Fruit fly (Drosophila melanogaster) whole organism, embryonic: ENCODE results near the gene Sfp33A4.

ENCODE experiments used
- Bteb2 ChIP-seq: fragments of 200-800 bp; sonication (Bioruptor generic); optimal IDR thresholded peaks from 2 replicates; lab custom pipeline; 2016; ENCODE audit warnings: missing biosample characterization, missing genetic modification characterization
- CG10147 ChIP-seq: fragments of 200-800 bp; sonication (Bioruptor generic); optimal IDR thresholded peaks from 2 replicates; lab custom pipeline; 2019; ENCODE audit warnings: missing biosample characterization, mild to moderate bottlenecking, missing genetic modification characterization, moderate library complexity
- CG10209 ChIP-seq: fragments of 200-800 bp; sonication (Bioruptor generic); optimal IDR thresholded peaks from 3 replicates; lab custom pipeline; 2017; ENCODE audit warnings: missing biosample characterization, mild to moderate bottlenecking, missing genetic modification characterization, missing genetic modification reagents
- CG10462 ChIP-seq: fragments of 200-800 bp; sonication (Bioruptor generic); optimal IDR thresholded peaks from 2 replicates; lab custom pipeline; 2016; ENCODE audit warnings: missing biosample characterization, missing genetic modification characterization
- CG10565 ChIP-seq: fragments of 200-800 bp; sonication (Bioruptor generic); optimal IDR thresholded peaks from 3 replicates; lab custom pipeline; 2016; ENCODE audit warnings: missing biosample characterization, mild to moderate bottlenecking, missing genetic modification characterization
- CG10959 ChIP-seq: fragments of 200-800 bp; sonication (Bioruptor generic); IDR thresholded peaks from 2 replicates; pipeline ENCODE4 v1.3.6; 2022; ENCODE audit warnings: missing biosample characterization, missing genetic modification characterization
- CG12104 ChIP-seq: fragments of 200-800 bp; sonication (Bioruptor generic); optimal IDR thresholded peaks from 3 replicates; lab custom pipeline; 2016; ENCODE audit warnings: missing biosample characterization, missing genetic modification characterization
- CG12236 ChIP-seq: fragments of 200-800 bp; sonication (Bioruptor generic); optimal IDR thresholded peaks from 2 replicates; lab custom pipeline; 2016; ENCODE audit warnings: missing biosample characterization, missing genetic modification characterization
- CG12942 ChIP-seq: fragments of 200-800 bp; sonication (Bioruptor generic); optimal IDR thresholded peaks from 3 replicates; lab custom pipeline; 2016; ENCODE audit warnings: missing biosample characterization, missing genetic modification characterization
- CG1529 ChIP-seq: fragments of 200-800 bp; sonication (Bioruptor generic); optimal IDR thresholded peaks from 3 replicates; lab custom pipeline; 2018; ENCODE audit warnings: missing biosample characterization, missing genetic modification characterization
- CG15514 ChIP-seq: fragments of 200-800 bp; sonication (Bioruptor generic); optimal IDR thresholded peaks from 3 replicates; lab custom pipeline; 2017; ENCODE audit warnings: missing biosample characterization, missing genetic modification characterization, mild to moderate bottlenecking, moderate library complexity, missing genetic modification reagents
- CG17802 ChIP-seq: fragments of 200-800 bp; sonication (Bioruptor generic); optimal IDR thresholded peaks from 2 replicates; lab custom pipeline; 2018; ENCODE audit warnings: missing biosample characterization, mild to moderate bottlenecking, missing genetic modification characterization, moderate library complexity
- CG17912 ChIP-seq: fragments of 200-800 bp; sonication (Bioruptor generic); optimal IDR thresholded peaks from 2 replicates; lab custom pipeline; 2018; ENCODE audit warnings: missing biosample characterization, mild to moderate bottlenecking, missing genetic modification characterization
- CG18599 ChIP-seq: fragments of 200-800 bp; sonication (Bioruptor generic); optimal IDR thresholded peaks from 3 replicates; lab custom pipeline; 2017; ENCODE audit warnings: missing biosample characterization, missing genetic modification characterization, mild to moderate bottlenecking, moderate library complexity, missing genetic modification reagents
- CG2116 ChIP-seq: fragments of 200-800 bp; sonication (Bioruptor generic); optimal IDR thresholded peaks from 3 replicates; lab custom pipeline; 2018; ENCODE audit warnings: missing biosample characterization, mild to moderate bottlenecking, missing genetic modification characterization
- CG31224 ChIP-seq: fragments of 200-800 bp; sonication (Bioruptor generic); IDR thresholded peaks from 2 replicates; pipeline ENCODE4 v1.3.6; 2022; ENCODE audit warnings: missing biosample characterization, missing genetic modification characterization
- CG32767 ChIP-seq: fragments of 200-800 bp; sonication (Bioruptor generic); IDR thresholded peaks from 2 replicates; pipeline ENCODE4 v1.3.6; 2022; ENCODE audit warnings: missing biosample characterization, missing genetic modification characterization
- CG4617 ChIP-seq: fragments of 200-800 bp; sonication (Bioruptor generic); optimal IDR thresholded peaks from 3 replicates; lab custom pipeline; 2016; ENCODE audit warnings: missing biosample characterization, missing genetic modification characterization, borderline replicate concordance
- CG5245 ChIP-seq: fragments of 200-800 bp; sonication (Bioruptor generic); optimal IDR thresholded peaks from 3 replicates; lab custom pipeline; 2016; ENCODE audit warnings: missing biosample characterization, missing genetic modification characterization
- CG6175 ChIP-seq: fragments of 200-800 bp; sonication (Bioruptor generic); IDR thresholded peaks from 3 replicates; pipeline ENCODE4 v1.3.6; 2022; ENCODE audit warnings: missing biosample characterization, missing genetic modification characterization
- CG7556 ChIP-seq: fragments of 200-800 bp; sonication (Bioruptor generic); optimal IDR thresholded peaks from 2 replicates; lab custom pipeline; 2017; ENCODE audit warnings: missing biosample characterization, mild to moderate bottlenecking, missing genetic modification characterization
- CG9797 ChIP-seq: fragments of 200-800 bp; sonication (Bioruptor generic); optimal IDR thresholded peaks from 3 replicates; lab custom pipeline; 2018; ENCODE audit warnings: missing biosample characterization, mild to moderate bottlenecking, missing genetic modification characterization
- Camta ChIP-seq: fragments of 200-800 bp; sonication (Bioruptor generic); optimal IDR thresholded peaks from 2 replicates; lab custom pipeline; 2016; ENCODE audit warnings: missing biosample characterization, missing genetic modification characterization
- HLH54F ChIP-seq: fragments of 200-800 bp; sonication (Bioruptor generic); optimal IDR thresholded peaks from 3 replicates; lab custom pipeline; 2016; ENCODE audit warnings: missing biosample characterization, missing genetic modification characterization
- Hr3 ChIP-seq: fragments of 200-800 bp; sonication (Bioruptor generic); optimal IDR thresholded peaks from 3 replicates; lab custom pipeline; 2016; ENCODE audit warnings: missing biosample characterization, missing genetic modification characterization
- Hr51 ChIP-seq, 2 experiments: fragments of 200-800 bp; sonication (Bioruptor generic); optimal IDR thresholded peaks; 2 replicates in 1 of 2; 3 replicates in 1 of 2; lab custom pipeline; 2016 to 2018; ENCODE audit warnings: missing biosample characterization in 2 of 2, missing genetic modification characterization in 2 of 2, mild to moderate bottlenecking in 1 of 2, moderate library complexity in 1 of 2
- Jarid2 ChIP-seq: fragments of 200-800 bp; sonication (Bioruptor generic); optimal IDR thresholded peaks from 3 replicates; lab custom pipeline; 2017; ENCODE audit warnings: mild to moderate bottlenecking, missing biosample characterization, missing genetic modification reagents, missing genetic modification characterization
- Kr ChIP-seq: fragments of 200-800 bp; sonication (Bioruptor generic); optimal IDR thresholded peaks from 2 replicates; lab custom pipeline; 2017; ENCODE audit warnings: missing biosample characterization, mild to moderate bottlenecking, missing genetic modification characterization
- MESR4 ChIP-seq: fragments of 200-800 bp; sonication (Bioruptor generic); optimal IDR thresholded peaks from 2 replicates; lab custom pipeline; 2018; ENCODE audit warnings: missing biosample characterization, mild to moderate bottlenecking, missing genetic modification characterization, moderate library complexity
- Mad ChIP-seq: fragments of 200-800 bp; sonication (Bioruptor generic); optimal IDR thresholded peaks from 2 replicates; lab custom pipeline; 2016; ENCODE audit warnings: missing biosample characterization, missing genetic modification characterization
- Oli ChIP-seq: fragments of 200-800 bp; sonication (Bioruptor generic); optimal IDR thresholded peaks from 2 replicates; lab custom pipeline; 2018; ENCODE audit warnings: missing biosample characterization, mild to moderate bottlenecking, missing genetic modification characterization, moderate library complexity
- Pdp1 ChIP-seq, 2 experiments: fragments of 200-800 bp; sonication (Bioruptor generic); optimal IDR thresholded peaks; 3 replicates each; lab custom pipeline; 2016; ENCODE audit warnings: missing biosample characterization in 2 of 2, missing genetic modification characterization in 2 of 2, mild to moderate bottlenecking in 1 of 2, moderate library complexity in 1 of 2
- Poxn ChIP-seq: fragments of 200-800 bp; sonication (Bioruptor generic); IDR thresholded peaks from 2 replicates; pipeline ENCODE4 v1.3.6; 2022; ENCODE audit warnings: missing biosample characterization, missing genetic modification characterization
- Rfx ChIP-seq: fragments of 200-800 bp; sonication (Bioruptor generic); IDR thresholded peaks from 2 replicates; pipeline ENCODE4 v1.3.6; 2022; ENCODE audit warnings: missing biosample characterization, missing genetic modification characterization
- Vsx1 ChIP-seq: fragments of 200-800 bp; sonication (Bioruptor generic); optimal IDR thresholded peaks from 2 replicates; lab custom pipeline; 2017; ENCODE audit warnings: missing biosample characterization, mild to moderate bottlenecking, missing genetic modification characterization, missing genetic modification reagents
- ab ChIP-seq: fragments of 200-800 bp; sonication (Bioruptor generic); optimal IDR thresholded peaks from 2 replicates; lab custom pipeline; 2016; ENCODE audit warnings: missing biosample characterization, missing genetic modification characterization
- ac ChIP-seq: fragments of 200-800 bp; sonication (Bioruptor generic); optimal IDR thresholded peaks from 3 replicates; lab custom pipeline; 2017; ENCODE audit warnings: missing biosample characterization, mild to moderate bottlenecking, missing genetic modification characterization
- crol ChIP-seq: fragments of 200-800 bp; sonication (Bioruptor generic); IDR thresholded peaks from 2 replicates; pipeline ENCODE4 v1.3.6; 2022; ENCODE audit warnings: missing biosample characterization, missing genetic modification characterization
- dan ChIP-seq: fragments of 200-800 bp; sonication (Bioruptor generic); IDR thresholded peaks from 2 replicates; pipeline ENCODE4 v1.3.6; 2022; ENCODE audit warnings: missing biosample characterization, missing genetic modification characterization
- jigr1 ChIP-seq: fragments of 200-800 bp; sonication (Bioruptor generic); IDR thresholded peaks from 3 replicates; pipeline ENCODE4 v1.3.6; 2022; ENCODE audit warnings: missing biosample characterization, missing genetic modification characterization
- knrl ChIP-seq: fragments of 200-800 bp; sonication (Bioruptor generic); IDR thresholded peaks from 3 replicates; pipeline ENCODE4 v1.3.6; 2022; ENCODE audit warnings: missing biosample characterization, missing genetic modification characterization; ENCODE audit not compliant: partially characterized antibody
- lola ChIP-seq, 3 experiments: fragments of >200 bp in 2 of 3; fragments of 200-800 bp in 1 of 3; sonication (Bioruptor generic) in 1 of 3; optimal IDR thresholded peaks; 2 replicates each; lab custom pipeline; 2017 to 2019; ENCODE audit warnings: missing biosample characterization in 3 of 3, missing genetic modification characterization in 3 of 3, mild to moderate bottlenecking in 1 of 3, moderate library complexity in 1 of 3
- mirr ChIP-seq: fragments of 200-800 bp; sonication (Bioruptor generic); optimal IDR thresholded peaks from 3 replicates; lab custom pipeline; 2018; ENCODE audit warnings: missing biosample characterization, mild to moderate bottlenecking, missing genetic modification characterization
- psq ChIP-seq: fragments of 200-800 bp; sonication (Bioruptor generic); optimal IDR thresholded peaks from 2 replicates; lab custom pipeline; 2017; ENCODE audit warnings: missing biosample characterization, missing genetic modification characterization
- rib ChIP-seq: fragments of 200-800 bp; sonication (Bioruptor generic); IDR thresholded peaks from 2 replicates; pipeline ENCODE4 v1.3.6; 2022; ENCODE audit warnings: missing biosample characterization, missing genetic modification characterization
- slp2 ChIP-seq: fragments of 200-800 bp; sonication (Bioruptor generic); optimal IDR thresholded peaks from 2 replicates; lab custom pipeline; 2016; ENCODE audit warnings: missing biosample characterization, missing genetic modification characterization
- tgo ChIP-seq: fragments of 200-800 bp; sonication (Bioruptor generic); IDR thresholded peaks from 3 replicates; pipeline ENCODE4 v1.3.6; 2022; ENCODE audit warnings: missing biosample characterization, missing genetic modification characterization
- tup ChIP-seq: fragments of 200-800 bp; sonication (Bioruptor generic); optimal IDR thresholded peaks from 2 replicates; lab custom pipeline; 2016; ENCODE audit warnings: missing biosample characterization, mild to moderate bottlenecking, missing genetic modification characterization, moderate library complexity
- wek ChIP-seq: fragments of 200-800 bp; sonication (Bioruptor generic); optimal IDR thresholded peaks from 3 replicates; lab custom pipeline; 2018; ENCODE audit warnings: missing biosample characterization, mild to moderate bottlenecking, missing genetic modification characterization, moderate library complexity

Gene Sfp33A4

dm6 chr2L:11807697-11808226 is 29.3 kb upstream of the Sfp33A4 start (continued):
- no peak for TF ChIP-seq CG10147
- TF ChIP-seq CG9797 (GFP tag; lab: Kevin White, UChicago) = no peak
- no peak for TF ChIP-seq CG10959 (GFP tag; lab: Robert Waterston, UW)
- TF ChIP-seq CG12942 (GFP tag; lab: Kevin White, UChicago) = no peak
- TF ChIP-seq Poxn (GFP tag; lab: Robert Waterston, UW) = no peak
- TF ChIP-seq tup (GFP tag; lab: Kevin White, UChicago) = no peak
- TF ChIP-seq Hr51 (GFP tag; optimal IDR thresholded peaks at IDR 0.05; lab: Kevin White, UChicago) = no peak
- TF ChIP-seq rib (GFP tag; lab: Robert Waterston, UW) = peak; percentile 81; the same call in 1 of the 2 replicates
- TF ChIP-seq CG7556 = no peak
- no peak for TF ChIP-seq ac (GFP tag; lab: Kevin White, UChicago)
- TF ChIP-seq CG12236 (GFP tag; lab: Kevin White, UChicago) = no peak
- peak; percentile 25; the same call in 1 of the 3 replicates for TF ChIP-seq knrl (GFP tag; lab: Robert Waterston, UW)
- peak in 1 of 2 experiments; percentile 13 for TF ChIP-seq Pdp1 (GFP tag; optimal IDR thresholded peaks at IDR 0.05; lab: Kevin White, UChicago)
- peak; percentile 65 for TF ChIP-seq mirr (GFP tag; lab: Kevin White, UChicago)
- no peak; the same call in 1 of the 2 replicates for TF ChIP-seq Rfx (GFP tag; lab: Robert Waterston, UW)
- TF ChIP-seq tgo = no peak
- peak in 1 of 3 experiments; percentile 83 for TF ChIP-seq lola (GFP tag; optimal IDR thresholded peaks at IDR 0.05; lab: Kevin White, UChicago)
- TF ChIP-seq dan (GFP tag; lab: Robert Waterston, UW) = no peak
- TF ChIP-seq Bteb2 (GFP tag; lab: Kevin White, UChicago) = no peak
- TF ChIP-seq wek (GFP tag; lab: Kevin White, UChicago) = no peak
- no peak for TF ChIP-seq slp2 (GFP tag; lab: Kevin White, UChicago)
- TF ChIP-seq MESR4 = peak; percentile 28
- no peak for TF ChIP-seq CG5245 (GFP tag; lab: Kevin White, UChicago)
- TF ChIP-seq Camta = no peak
- TF ChIP-seq CG6175 (GFP tag; lab: Robert Waterston, UW) = peak; percentile 98
- TF ChIP-seq CG2116 = peak; percentile 33
- no peak for TF ChIP-seq CG17912 (GFP tag; lab: Kevin White, UChicago)
- TF ChIP-seq crol (GFP tag; lab: Robert Waterston, UW) = peak; percentile 100
- peak; percentile 27 for TF ChIP-seq CG15514
- peak; percentile 87 for TF ChIP-seq Jarid2
- TF ChIP-seq Hr3 (GFP tag; lab: Kevin White, UChicago) = no peak
- no peak for TF ChIP-seq CG10462 (GFP tag; lab: Kevin White, UChicago)
- TF ChIP-seq Kr (GFP tag; lab: Kevin White, UChicago) = no peak
- TF ChIP-seq CG17802 = no peak
- TF ChIP-seq CG32767 = 0 out of 2 replicates have a peak, but pooled peaks have one; percentile 30
- TF ChIP-seq ab (GFP tag; lab: Kevin White, UChicago) = no peak
- TF ChIP-seq CG18599 (GFP tag; lab: Kevin White, UChicago) = peak; percentile 62
- TF ChIP-seq Vsx1 (GFP tag; lab: Kevin White, UChicago) = no peak
- peak; percentile 41; the same call in 1 of the 2 replicates for TF ChIP-seq CG31224
- no peak for TF ChIP-seq CG10565 (GFP tag; lab: Kevin White, UChicago)
- TF ChIP-seq jigr1 (GFP tag; lab: Robert Waterston, UW) = no peak
- no peak for TF ChIP-seq CG10209 (GFP tag; lab: Kevin White, UChicago)
- TF ChIP-seq HLH54F = peak; percentile 11
- TF ChIP-seq CG12104 (GFP tag; lab: Kevin White, UChicago) = no peak
- peak; percentile 2 for TF ChIP-seq Mad (GFP tag; lab: Kevin White, UChicago)
- no peak for TF ChIP-seq CG4617
- no peak for TF ChIP-seq CG1529 (GFP tag; lab: Kevin White, UChicago)
- no peak for TF ChIP-seq Oli (tag; lab: Kevin White, UChicago)
- TF ChIP-seq psq (GFP tag; lab: Kevin White, UChicago) = peak; percentile 96
